Fruit fly (Drosophila melanogaster) whole organism, embryonic: ENCODE results near the gene CG8326.

Experiments used
- Abd-B ChIP-seq: fragments of 200-800 bp; sonication (Bioruptor generic); optimal IDR thresholded peaks from 2 replicates; lab custom pipeline; 2018; ENCODE audit warnings: missing biosample characterization, mild to moderate bottlenecking, missing genetic modification characterization, moderate library complexity
- Aef1 ChIP-seq: fragments of 200-800 bp; sonication (Bioruptor generic); IDR thresholded peaks from 3 replicates; pipeline ENCODE4 v1.3.6; 2022; ENCODE audit warnings: missing biosample characterization, missing genetic modification characterization
- CG11247 ChIP-seq: fragments of 200-800 bp; sonication (Bioruptor generic); IDR thresholded peaks from 2 replicates; pipeline ENCODE4 v1.3.6; 2022; ENCODE audit warnings: missing biosample characterization, missing genetic modification characterization
- CG11695 ChIP-seq: fragments of 200-800 bp; sonication (Bioruptor generic); IDR thresholded peaks from 3 replicates; pipeline ENCODE4 v1.3.6; 2022; ENCODE audit warnings: missing biosample characterization, missing genetic modification characterization
- CG11723 ChIP-seq: fragments of 200-800 bp; sonication (Bioruptor generic); optimal IDR thresholded peaks from 2 replicates; lab custom pipeline; 2017; ENCODE audit warnings: missing biosample characterization, mild to moderate bottlenecking, missing genetic modification characterization
- CG12104 ChIP-seq: fragments of 200-800 bp; sonication (Bioruptor generic); optimal IDR thresholded peaks from 3 replicates; lab custom pipeline; 2016; ENCODE audit warnings: missing biosample characterization, missing genetic modification characterization
- CG14710 ChIP-seq: fragments of 200-800 bp; sonication (Bioruptor generic); optimal IDR thresholded peaks from 3 replicates; lab custom pipeline; 2019; ENCODE audit warnings: missing biosample characterization, mild to moderate bottlenecking, missing genetic modification characterization, moderate library complexity
- CG15269 ChIP-seq: fragments of 200-800 bp; sonication (Bioruptor generic); optimal IDR thresholded peaks from 2 replicates; lab custom pipeline; 2018; ENCODE audit warnings: missing biosample characterization, mild to moderate bottlenecking, missing genetic modification characterization, moderate library complexity
- CG16863 ChIP-seq: fragments of 200-800 bp; sonication (Bioruptor generic); optimal IDR thresholded peaks from 3 replicates; lab custom pipeline; 2016; ENCODE audit warnings: missing biosample characterization, missing genetic modification characterization
- CG17359 ChIP-seq: fragments of 200-800 bp; sonication (Bioruptor generic); optimal IDR thresholded peaks from 3 replicates; lab custom pipeline; 2018; ENCODE audit warnings: missing biosample characterization, mild to moderate bottlenecking, missing genetic modification characterization, moderate library complexity
- CG17385 ChIP-seq: fragments of 200-800 bp; sonication (Bioruptor generic); optimal IDR thresholded peaks from 3 replicates; lab custom pipeline; 2018; ENCODE audit warnings: missing biosample characterization, mild to moderate bottlenecking, missing genetic modification characterization
- CG17568 ChIP-seq: fragments of 200-800 bp; sonication (Bioruptor generic); optimal IDR thresholded peaks from 2 replicates; lab custom pipeline; 2018; ENCODE audit warnings: missing biosample characterization, mild to moderate bottlenecking, missing genetic modification characterization, moderate library complexity
- CG30020 ChIP-seq: fragments of 200-800 bp; optimal IDR thresholded peaks from 2 replicates; lab custom pipeline; 2019; ENCODE audit warnings: missing biosample characterization, mild to moderate bottlenecking, missing genetic modification characterization, moderate library complexity
- CG31224 ChIP-seq: fragments of 200-800 bp; sonication (Bioruptor generic); IDR thresholded peaks from 2 replicates; pipeline ENCODE4 v1.3.6; 2022; ENCODE audit warnings: missing biosample characterization, missing genetic modification characterization
- CG34376 ChIP-seq: fragments of 200-800 bp; sonication (Bioruptor generic); optimal IDR thresholded peaks from 2 replicates; lab custom pipeline; 2018; ENCODE audit warnings: missing biosample characterization, mild to moderate bottlenecking, missing genetic modification characterization
- CG3838 ChIP-seq: fragments of 200-800 bp; sonication (Bioruptor generic); optimal IDR thresholded peaks from 3 replicates; lab custom pipeline; 2016; ENCODE audit warnings: missing biosample characterization, missing genetic modification characterization
- CG4730 ChIP-seq: fragments of 200-800 bp; sonication (Bioruptor generic); IDR thresholded peaks from 2 replicates; pipeline ENCODE4 v1.3.6; 2022; ENCODE audit warnings: missing biosample characterization, missing genetic modification characterization
- CG5953 ChIP-seq: fragments of 200-800 bp; sonication (Bioruptor generic); IDR thresholded peaks from 2 replicates; pipeline ENCODE4 v1.3.6; 2022; ENCODE audit warnings: missing biosample characterization, missing genetic modification characterization
- CG6175 ChIP-seq: fragments of 200-800 bp; sonication (Bioruptor generic); IDR thresholded peaks from 3 replicates; pipeline ENCODE4 v1.3.6; 2022; ENCODE audit warnings: missing biosample characterization, missing genetic modification characterization
- CG6272 ChIP-seq: fragments of 200-800 bp; sonication (Bioruptor generic); IDR thresholded peaks from 2 replicates; pipeline ENCODE4 v1.3.6; 2022; ENCODE audit warnings: missing biosample characterization, missing genetic modification characterization
- CG6765 ChIP-seq: fragments of 200-800 bp; sonication (Bioruptor generic); optimal IDR thresholded peaks from 3 replicates; lab custom pipeline; 2017; ENCODE audit warnings: missing biosample characterization, mild to moderate bottlenecking, missing genetic modification characterization
- CG8478 ChIP-seq: fragments of >200 bp; optimal IDR thresholded peaks from 2 replicates; lab custom pipeline; 2018
- CG9876 ChIP-seq: fragments of 200-800 bp; sonication (Bioruptor generic); optimal IDR thresholded peaks from 2 replicates; lab custom pipeline; 2016; ENCODE audit warnings: missing biosample characterization, missing genetic modification characterization
- Dfd ChIP-seq, 2 experiments: fragments of >200 bp; optimal IDR thresholded peaks; 2 replicates each; lab custom pipeline; 2017; ENCODE audit warnings: missing biosample characterization in 2 of 2, missing genetic modification characterization in 2 of 2
- E2f1 ChIP-seq: fragments of 200-800 bp; sonication (Bioruptor generic); IDR thresholded peaks from 2 replicates; pipeline ENCODE4 v1.3.6; 2022; ENCODE audit warnings: missing biosample characterization, missing genetic modification characterization
- E2f2 ChIP-seq: fragments of 200-800 bp; sonication (Bioruptor generic); IDR thresholded peaks from 2 replicates; pipeline ENCODE4 v1.3.6; 2022; ENCODE audit warnings: missing biosample characterization, missing genetic modification characterization
- Ets97D ChIP-seq: fragments of 200-800 bp; sonication (Bioruptor generic); optimal IDR thresholded peaks from 3 replicates; lab custom pipeline; 2016; ENCODE audit warnings: missing biosample characterization, missing genetic modification characterization
- Fer2 ChIP-seq: fragments of 200-800 bp; sonication (Bioruptor generic); optimal IDR thresholded peaks from 2 replicates; lab custom pipeline; 2018; ENCODE audit warnings: missing biosample characterization, mild to moderate bottlenecking, missing genetic modification characterization, moderate library complexity
- Hr78 ChIP-seq, 2 experiments: fragments of 200-800 bp in 1 of 2; fragments of >200 bp in 1 of 2; sonication (Bioruptor generic) in 1 of 2; optimal IDR thresholded peaks; 2 replicates each; lab custom pipeline; 2017 to 2019; ENCODE audit warnings: missing biosample characterization in 2 of 2, missing genetic modification characterization in 2 of 2, mild to moderate bottlenecking in 1 of 2, moderate library complexity in 1 of 2
- MBD-R2 ChIP-seq: fragments of 200-800 bp; sonication (Bioruptor generic); IDR thresholded peaks from 2 replicates; pipeline ENCODE4 v1.3.6; 2022; ENCODE audit warnings: missing biosample characterization, missing genetic modification characterization
- Oli ChIP-seq: fragments of 200-800 bp; sonication (Bioruptor generic); optimal IDR thresholded peaks from 2 replicates; lab custom pipeline; 2018; ENCODE audit warnings: missing biosample characterization, mild to moderate bottlenecking, missing genetic modification characterization, moderate library complexity
- amos ChIP-seq: fragments of 200-800 bp; sonication (Bioruptor generic); IDR thresholded peaks from 2 replicates; pipeline ENCODE4 v1.3.6; 2022; ENCODE audit warnings: missing biosample characterization, missing genetic modification characterization; ENCODE audit not compliant: partially characterized antibody
- btn ChIP-seq: fragments of 200-800 bp; sonication (Bioruptor generic); optimal IDR thresholded peaks from 2 replicates; lab custom pipeline; 2016; ENCODE audit warnings: missing biosample characterization, missing genetic modification characterization
- crol ChIP-seq: fragments of 200-800 bp; sonication (Bioruptor generic); IDR thresholded peaks from 2 replicates; pipeline ENCODE4 v1.3.6; 2022; ENCODE audit warnings: missing biosample characterization, missing genetic modification characterization
- dati ChIP-seq: fragments of 200-800 bp; sonication (Bioruptor generic); IDR thresholded peaks from 2 replicates; pipeline ENCODE4 v1.3.6; 2022; ENCODE audit warnings: missing biosample characterization, missing genetic modification characterization
- ems ChIP-seq: fragments of 200-800 bp; sonication (Bioruptor generic); optimal IDR thresholded peaks from 3 replicates; lab custom pipeline; 2016; ENCODE audit warnings: missing biosample characterization, missing genetic modification characterization
- fd3F ChIP-seq: fragments of 200-800 bp; sonication (Bioruptor generic); optimal IDR thresholded peaks from 2 replicates; lab custom pipeline; 2018; ENCODE audit warnings: missing biosample characterization, mild to moderate bottlenecking, missing genetic modification characterization, moderate library complexity
- grn ChIP-seq: fragments of 200-800 bp; sonication (Bioruptor generic); optimal IDR thresholded peaks from 3 replicates; lab custom pipeline; 2017; ENCODE audit warnings: missing biosample characterization, missing genetic modification characterization
- gro ChIP-seq: fragments of 200-800 bp; sonication (Bioruptor generic); optimal IDR thresholded peaks from 2 replicates; lab custom pipeline; 2016; ENCODE audit warnings: missing biosample characterization, missing genetic modification characterization
- hkb ChIP-seq, 2 experiments: fragments of 200-800 bp in 1 of 2; fragments of >200 bp in 1 of 2; sonication (Bioruptor generic) in 1 of 2; IDR thresholded peaks in 1 of 2; optimal IDR thresholded peaks in 1 of 2; 2 replicates each; pipeline versions ENCODE4 v1.3.6 to Lab custom; 2017 to 2022; ENCODE audit warnings: missing biosample characterization in 1 of 2, missing genetic modification characterization in 1 of 2
- klu ChIP-seq: fragments of 200-800 bp; sonication (Bioruptor generic); IDR thresholded peaks from 2 replicates; pipeline ENCODE4 v1.3.6; 2022; ENCODE audit warnings: missing biosample characterization, missing genetic modification characterization
- lab ChIP-seq: fragments of 200-800 bp; sonication (Bioruptor generic); optimal IDR thresholded peaks from 3 replicates; lab custom pipeline; 2017; ENCODE audit warnings: missing biosample characterization, missing genetic modification characterization, mild to moderate bottlenecking, moderate library complexity, missing genetic modification reagents
- mam ChIP-seq: fragments of 200-800 bp; sonication (Bioruptor generic); optimal IDR thresholded peaks from 3 replicates; lab custom pipeline; 2016; ENCODE audit warnings: missing biosample characterization, missing genetic modification characterization
- pan ChIP-seq, 4 experiments: fragments of >200 bp in 3 of 4; fragments of 200-800 bp in 1 of 4; sonication (Bioruptor generic) in 1 of 4; optimal IDR thresholded peaks in 3 of 4; IDR thresholded peaks in 1 of 4; 2 replicates each; pipeline versions ENCODE4 v1.3.6 to Lab custom; 2017 to 2022; ENCODE audit warnings: missing biosample characterization in 2 of 4, missing genetic modification characterization in 2 of 4, mixed read lengths in 1 of 4
- pho ChIP-seq: fragments of 200-800 bp; sonication (Bioruptor generic); optimal IDR thresholded peaks from 2 replicates; lab custom pipeline; 2016; ENCODE audit warnings: missing biosample characterization, missing genetic modification characterization
- shn ChIP-seq: fragments of 200-800 bp; sonication (Bioruptor generic); optimal IDR thresholded peaks from 3 replicates; lab custom pipeline; 2016; ENCODE audit warnings: missing biosample characterization, missing genetic modification characterization
- slp2 ChIP-seq: fragments of 200-800 bp; sonication (Bioruptor generic); optimal IDR thresholded peaks from 2 replicates; lab custom pipeline; 2016; ENCODE audit warnings: missing biosample characterization, missing genetic modification characterization
- sug ChIP-seq: fragments of 200-800 bp; optimal IDR thresholded peaks from 2 replicates; lab custom pipeline; 2019; ENCODE audit warnings: missing biosample characterization, mild to moderate bottlenecking, missing genetic modification characterization, moderate library complexity
- tap ChIP-seq: fragments of 200-800 bp; optimal IDR thresholded peaks from 3 replicates; lab custom pipeline; 2019; ENCODE audit warnings: missing biosample characterization, mild to moderate bottlenecking, missing genetic modification characterization, moderate library complexity
- toy ChIP-seq: fragments of 200-800 bp; sonication (Bioruptor generic); IDR thresholded peaks from 2 replicates; pipeline ENCODE4 v1.3.6; 2022; ENCODE audit warnings: missing biosample characterization, missing genetic modification characterization

Gene CG8326

DNA sequence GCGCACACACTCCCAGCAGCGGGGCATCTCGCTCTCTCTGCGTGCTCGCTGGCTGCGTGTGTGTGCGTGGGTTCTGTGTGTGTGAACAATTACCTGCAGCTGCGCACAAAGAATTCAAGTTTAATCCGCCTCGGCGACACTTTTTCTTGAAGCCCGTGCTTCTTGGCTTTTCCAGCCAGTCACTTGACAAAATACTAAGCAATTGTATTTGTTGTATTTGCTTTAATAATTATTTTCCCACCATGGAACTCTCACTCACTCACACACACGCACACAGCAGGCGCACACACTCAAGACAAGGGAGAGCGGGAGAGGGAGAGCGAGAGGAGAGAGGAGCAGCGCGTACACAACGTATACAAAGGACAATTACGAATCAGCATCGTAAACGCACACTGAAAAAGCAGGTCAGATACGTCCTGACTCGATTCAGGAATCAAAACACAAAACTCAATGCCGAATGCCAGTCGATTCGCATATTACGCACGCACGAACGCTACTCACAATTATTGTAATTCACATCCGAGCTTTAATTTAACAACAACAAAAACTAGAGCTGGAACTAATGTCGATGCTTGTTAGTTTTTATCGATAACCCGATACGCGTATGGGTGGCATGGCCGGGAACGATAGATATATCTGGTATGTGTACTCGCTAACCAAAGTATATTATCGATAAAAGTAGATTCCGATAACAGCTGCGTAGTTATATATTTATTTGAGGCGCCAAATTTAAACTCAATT is 22.9 kb upstream of the CG8326 start, which contains the start of gene RhoGAPp190 (continued):
- TF ChIP-seq CG31224 (GFP tag; lab: Robert Waterston, UW) (no peak), slp2 (GFP tag; lab: Kevin White, UChicago) (no peak), Fer2 (tag; lab: Kevin White, UChicago) (no peak), CG17568 (GFP tag; lab: Kevin White, UChicago) (no peak), CG11247 (GFP tag; lab: Robert Waterston, UW) (no peak), CG34376 (GFP tag; lab: Kevin White, UChicago) (no peak), CG11695 (GFP tag; lab: Robert Waterston, UW) (no peak), CG6765 (GFP tag; lab: Kevin White, UChicago) (no peak), Abd-B (GFP tag; lab: Kevin White, UChicago) (no peak), CG6175 (no peak), tap (tag; lab: Kevin White, UChicago) (no peak), klu (GFP tag; lab: Robert Waterston, UW) (no peak), Oli (tag; lab: Kevin White, UChicago) (no peak), Hr78 (GFP tag; optimal IDR thresholded peaks at IDR 0.05; lab: Kevin White, UChicago) (no peak), CG17359 (tag; lab: Kevin White, UChicago) (no peak), CG16863 (GFP tag; lab: Kevin White, UChicago) (no peak), Aef1 (GFP tag; lab: Robert Waterston, UW) (no peak), CG12104 (GFP tag; lab: Kevin White, UChicago) (no peak), dati (GFP tag; lab: Robert Waterston, UW) (no peak), toy (GFP tag; lab: Robert Waterston, UW) (no peak), Ets97D (GFP tag; lab: Kevin White, UChicago) (peak; percentile 66), amos (GFP tag; lab: Robert Waterston, UW) (peak; percentile 91; the same call in 1 of the 2 replicates), MBD-R2 (GFP tag; lab: Robert Waterston, UW) (peak; percentile 9), mam (GFP tag; lab: Kevin White, UChicago) (no peak), CG14710 (tag; lab: Kevin White, UChicago) (peak; percentile 48), CG6272 (GFP tag; lab: Robert Waterston, UW) (no peak), grn (GFP tag; lab: Kevin White, UChicago) (no peak), CG15269 (tag; lab: Kevin White, UChicago) (no peak), fd3F (GFP tag; lab: Kevin White, UChicago) (no peak), gro (GFP tag; lab: Kevin White, UChicago) (no peak), ems (no peak), btn (no peak), E2f2 (GFP tag; lab: Robert Waterston, UW) (peak; percentile 93), hkb (optimal IDR thresholded peaks at IDR 0.05; lab: Kevin White, UChicago) (no peak), hkb (GFP tag; IDR thresholded peaks at IDR 0.05; lab: Robert Waterston, UW) (no peak), Dfd (GFP tag; optimal IDR thresholded peaks at IDR 0.05; lab: Kevin White, UChicago) (no peak), CG8478 (lab: Kevin White, UChicago) (peak; percentile 88), CG5953 (GFP tag; lab: Robert Waterston, UW) (no peak), crol (peak; percentile 45; the same call in 1 of the 2 replicates), CG11723 (GFP tag; lab: Kevin White, UChicago) (no peak), CG17385 (no peak), shn (GFP tag; lab: Kevin White, UChicago) (no peak), CG9876 (GFP tag; lab: Kevin White, UChicago) (no peak), lab (no peak), CG3838 (GFP tag; lab: Kevin White, UChicago) (no peak), sug (tag; lab: Kevin White, UChicago) (peak; percentile 36), CG4730 (GFP tag; lab: Robert Waterston, UW) (no peak), E2f1 (GFP tag; lab: Robert Waterston, UW) (no peak), CG30020 (tag; lab: Kevin White, UChicago) (no peak), pan (optimal IDR thresholded peaks at IDR 0.05; lab: Kevin White, UChicago) (no peak), pan (GFP tag; optimal IDR thresholded peaks at IDR 0.05 in 1 of 2, IDR thresholded peaks at IDR 0.05 in 1 of 2) (no peak), pho (no peak)
